Fruit fly (Drosophila melanogaster) whole organism, wandering third instar larva: ENCODE results near the gene CG13375.

Source experiments
- CG32264 ChIP-seq: fragments of 200-800 bp; sonication (Bioruptor generic); optimal IDR thresholded peaks from 2 replicates; lab custom pipeline; 2016; ENCODE audit warnings: missing biosample characterization, missing genetic modification characterization
- CG9705 ChIP-seq: fragments of 200-800 bp; sonication (Bioruptor generic); optimal IDR thresholded peaks from 2 replicates; lab custom pipeline; 2018; ENCODE audit warnings: missing biosample characterization, mild to moderate bottlenecking, missing genetic modification characterization
- CrebA ChIP-seq: fragments of 200-800 bp; sonication (Bioruptor generic); optimal IDR thresholded peaks from 2 replicates; lab custom pipeline; 2016; ENCODE audit warnings: missing biosample characterization, mild to moderate bottlenecking, missing genetic modification characterization, borderline replicate concordance
- Hr78 ChIP-seq: fragments of >200 bp; optimal IDR thresholded peaks from 2 replicates; lab custom pipeline; 2017; ENCODE audit warnings: missing biosample characterization, missing genetic modification characterization
- Sp1 ChIP-seq: fragments of 200-800 bp; sonication (Bioruptor generic); optimal IDR thresholded peaks from 3 replicates; lab custom pipeline; 2019; ENCODE audit warnings: missing biosample characterization, mild to moderate bottlenecking, missing genetic modification characterization, moderate library complexity
- dsf ChIP-seq: sonication (Bioruptor generic); optimal IDR thresholded peaks from 2 replicates; lab custom pipeline; 2016; ENCODE audit warnings: missing biosample characterization, missing genetic modification characterization, borderline replicate concordance
- ey ChIP-seq: fragments of 200-800 bp; sonication (Bioruptor generic); optimal IDR thresholded peaks from 2 replicates; lab custom pipeline; 2016; ENCODE audit warnings: missing biosample characterization, missing genetic modification characterization
- pan ChIP-seq: fragments of >200 bp; optimal IDR thresholded peaks from 2 replicates; lab custom pipeline; 2017
- psq ChIP-seq: fragments of 200-800 bp; sonication (Bioruptor generic); optimal IDR thresholded peaks from 3 replicates; lab custom pipeline; 2017; ENCODE audit warnings: missing biosample characterization, mild to moderate bottlenecking, missing genetic modification characterization, moderate library complexity

DNA sequence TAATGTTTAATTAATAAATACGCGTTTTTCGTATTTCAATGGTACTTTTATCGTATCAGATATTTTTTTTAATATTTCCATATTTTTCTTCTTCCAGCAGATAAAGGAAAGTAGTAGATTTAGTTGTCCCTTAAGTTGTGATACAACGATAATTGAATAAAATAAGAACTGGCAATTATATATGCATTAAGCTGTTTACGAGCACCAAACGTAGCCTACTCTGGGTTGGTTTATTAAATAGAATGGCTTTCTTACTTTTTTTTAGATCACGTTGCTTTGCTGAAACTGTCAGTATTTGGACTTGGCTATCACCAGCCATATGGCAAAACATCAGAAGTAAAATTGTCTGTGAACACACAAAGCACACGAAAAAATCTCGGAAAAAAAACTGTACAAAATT is 12.6 kb upstream of the CG13375 start, which contains the start of gene CG12470:
- TF ChIP-seq CrebA (GFP tag; lab: Kevin White, UChicago) (no peak), Hr78 (no peak), CG32264 (no peak), pan (lab: Kevin White, UChicago) (no peak), CG9705 (GFP tag; lab: Kevin White, UChicago) (no peak), ey (GFP tag; lab: Kevin White, UChicago) (no peak), Sp1 (GFP tag; lab: Kevin White, UChicago) (no peak), psq (GFP tag; lab: Kevin White, UChicago) (no peak), dsf (no peak)
